Worm (Caenorhabditis elegans) whole organism, L2 larva: ENCODE results near the gene C05D11.13.

Experiments used
- C34F6.9 ChIP-seq: fragments of 150-350 bp; optimal IDR thresholded peaks from 2 replicates; lab custom pipeline; 2014; ENCODE audit warnings: missing biosample characterization, missing genetic modification characterization
- F13H6.1 ChIP-seq: sonication (generic microtip); optimal IDR thresholded peaks from 2 replicates; lab custom pipeline; 2016; ENCODE audit warnings: missing genetic modification characterization, missing compliant biosample characterization
- R02D3.7 ChIP-seq: fragments of 150-350 bp; optimal IDR thresholded peaks from 2 replicates; lab custom pipeline; 2014; ENCODE audit warnings: missing biosample characterization, missing genetic modification characterization
- Y55F3AM.14 ChIP-seq: fragments of 200-800 bp; sonication (Bioruptor generic); optimal IDR thresholded peaks from 2 replicates; lab custom pipeline; 2018; ENCODE audit warnings: mild to moderate bottlenecking, missing genetic modification characterization, missing compliant biosample characterization
- ZK546.5 ChIP-seq: sonication (generic microtip); optimal IDR thresholded peaks from 2 replicates; lab custom pipeline; 2017; ENCODE audit warnings: missing biosample characterization, missing genetic modification characterization
- alr-1 ChIP-seq: fragments of 150-350 bp; optimal IDR thresholded peaks from 2 replicates; lab custom pipeline; 2014; ENCODE audit warnings: missing biosample characterization, missing genetic modification characterization
- aly-2 ChIP-seq: fragments of 150-350 bp; optimal IDR thresholded peaks from 2 replicates; lab custom pipeline; 2014; ENCODE audit warnings: missing biosample characterization, missing genetic modification characterization
- ama-1 ChIP-seq: fragments of 150-350 bp; optimal IDR thresholded peaks from 2 replicates; lab custom pipeline; 2018; ENCODE audit warnings: inconsistent platforms
- blmp-1 ChIP-seq: sonication (generic microtip); optimal IDR thresholded peaks from 2 replicates; lab custom pipeline; 2017; ENCODE audit warnings: missing genetic modification characterization, mild to moderate bottlenecking, missing compliant biosample characterization, antibody characterized with exemption, moderate library complexity; ENCODE audit not compliant: insufficient read depth
- ceh-16 ChIP-seq: fragments of 150-350 bp; optimal IDR thresholded peaks from 2 replicates; lab custom pipeline; 2014; ENCODE audit warnings: missing biosample characterization, missing genetic modification characterization
- ceh-82 ChIP-seq: fragments of 150-350 bp; optimal IDR thresholded peaks from 2 replicates; lab custom pipeline; 2014; ENCODE audit warnings: missing biosample characterization, missing genetic modification characterization
- crh-2 ChIP-seq: sonication (generic microtip); optimal IDR thresholded peaks from 2 replicates; lab custom pipeline; 2017; ENCODE audit warnings: missing biosample characterization, missing genetic modification characterization
- dmd-4 ChIP-seq: sonication (generic microtip); optimal IDR thresholded peaks from 2 replicates; lab custom pipeline; 2017; ENCODE audit warnings: missing biosample characterization, missing genetic modification characterization
- egl-27 ChIP-seq: sonication (generic microtip); optimal IDR thresholded peaks from 3 replicates; lab custom pipeline; 2017; ENCODE audit warnings: missing biosample characterization, missing genetic modification reagents, missing genetic modification characterization
- elt-1 ChIP-seq: fragments of 150-350 bp; optimal IDR thresholded peaks from 2 replicates; lab custom pipeline; 2014; ENCODE audit warnings: missing biosample characterization, missing genetic modification characterization
- elt-3 ChIP-seq: sonication (generic microtip); optimal IDR thresholded peaks from 2 replicates; lab custom pipeline; 2017; ENCODE audit warnings: missing biosample characterization, missing genetic modification characterization
- fos-1 ChIP-seq: fragments of 150-350 bp; optimal IDR thresholded peaks from 2 replicates; lab custom pipeline; 2014; ENCODE audit warnings: missing biosample characterization, missing genetic modification characterization
- gmeb-1 ChIP-seq: fragments of 150-350 bp; optimal IDR thresholded peaks from 2 replicates; lab custom pipeline; 2014; ENCODE audit warnings: missing biosample characterization, missing genetic modification characterization
- lin-11 ChIP-seq: fragments of 150-350 bp; sonication (generic microtip); optimal IDR thresholded peaks from 2 replicates; lab custom pipeline; 2014; ENCODE audit warnings: missing biosample characterization, missing genetic modification characterization, inconsistent platforms, mixed read lengths
- lin-13 ChIP-seq: fragments of 150-350 bp; optimal IDR thresholded peaks from 2 replicates; lab custom pipeline; 2014; ENCODE audit warnings: missing biosample characterization, missing genetic modification reagents, missing genetic modification characterization
- lin-39 ChIP-seq: fragments of 150-350 bp; optimal IDR thresholded peaks from 2 replicates; lab custom pipeline; 2014; ENCODE audit warnings: missing biosample characterization, missing genetic modification reagents, missing genetic modification characterization
- lsy-2 ChIP-seq, 2 experiments: fragments of 150-350 bp in 1 of 2; sonication (generic microtip) in 1 of 2; optimal IDR thresholded peaks; 2 replicates each; lab custom pipeline; 2014 to 2017; ENCODE audit warnings: missing biosample characterization in 2 of 2, missing genetic modification characterization in 2 of 2
- mab-5 ChIP-seq: fragments of 150-350 bp; optimal IDR thresholded peaks from 2 replicates; lab custom pipeline; 2014; ENCODE audit warnings: missing biosample characterization, missing genetic modification characterization
- mbf-1 ChIP-seq: sonication (generic microtip); optimal IDR thresholded peaks from 2 replicates; lab custom pipeline; 2017; ENCODE audit warnings: missing biosample characterization, missing genetic modification characterization
- mdl-1 ChIP-seq, 2 experiments: fragments of 150-350 bp in 1 of 2; sonication (generic microtip) in 1 of 2; optimal IDR thresholded peaks; 2 replicates each; lab custom pipeline; 2017; ENCODE audit warnings: missing biosample characterization in 2 of 2, missing genetic modification characterization in 2 of 2
- nhr-10 ChIP-seq: sonication (generic microtip); optimal IDR thresholded peaks from 2 replicates; lab custom pipeline; 2017; ENCODE audit warnings: missing biosample characterization, missing genetic modification characterization
- nhr-11 ChIP-seq: fragments of 150-350 bp; optimal IDR thresholded peaks from 2 replicates; lab custom pipeline; 2014; ENCODE audit warnings: missing biosample characterization, missing genetic modification characterization
- nhr-12 ChIP-seq: fragments of 150-350 bp; optimal IDR thresholded peaks from 2 replicates; lab custom pipeline; 2014; ENCODE audit warnings: missing biosample characterization, missing genetic modification characterization
- nhr-129 ChIP-seq: fragments of 150-350 bp; optimal IDR thresholded peaks from 2 replicates; lab custom pipeline; 2014; ENCODE audit warnings: missing biosample characterization, missing genetic modification characterization
- nhr-21 ChIP-seq: fragments of 150-350 bp; optimal IDR thresholded peaks from 2 replicates; lab custom pipeline; 2014; ENCODE audit warnings: missing biosample characterization, missing genetic modification characterization
- nhr-23 ChIP-seq: fragments of 150-350 bp; optimal IDR thresholded peaks from 2 replicates; lab custom pipeline; 2014; ENCODE audit warnings: missing biosample characterization, missing genetic modification reagents, missing genetic modification characterization
- nhr-237 ChIP-seq: fragments of 150-350 bp; optimal IDR thresholded peaks from 2 replicates; lab custom pipeline; 2014; ENCODE audit warnings: missing biosample characterization, missing genetic modification characterization
- nhr-25 ChIP-seq: fragments of 150-350 bp; sonication (generic microtip); optimal IDR thresholded peaks from 3 replicates; lab custom pipeline; 2014; ENCODE audit warnings: missing biosample characterization, missing genetic modification characterization
- nhr-6 ChIP-seq: fragments of 150-350 bp; optimal IDR thresholded peaks from 2 replicates; lab custom pipeline; 2014; ENCODE audit warnings: missing biosample characterization, missing genetic modification characterization
- nhr-77 ChIP-seq: fragments of 150-350 bp; optimal IDR thresholded peaks from 2 replicates; lab custom pipeline; 2014; ENCODE audit warnings: missing biosample characterization, missing genetic modification characterization
- peb-1 ChIP-seq: fragments of 150-350 bp; optimal IDR thresholded peaks from 2 replicates; lab custom pipeline; 2014; ENCODE audit warnings: missing biosample characterization, missing genetic modification characterization
- sem-4 ChIP-seq: fragments of 150-350 bp; optimal IDR thresholded peaks from 2 replicates; lab custom pipeline; 2014; ENCODE audit warnings: missing biosample characterization, missing genetic modification reagents, missing genetic modification characterization
- skn-1 ChIP-seq: sonication (generic microtip); optimal IDR thresholded peaks from 2 replicates; lab custom pipeline; 2017; ENCODE audit warnings: missing biosample characterization, missing genetic modification characterization
- sma-3 ChIP-seq: sonication (generic microtip); optimal IDR thresholded peaks from 2 replicates; lab custom pipeline; 2016; ENCODE audit warnings: missing genetic modification reagents, missing genetic modification characterization, missing compliant biosample characterization
- sma-9 ChIP-seq, 2 experiments: fragments of 150-350 bp in 1 of 2; sonication (generic microtip) in 1 of 2; optimal IDR thresholded peaks; 2 replicates each; lab custom pipeline; 2014 to 2016; ENCODE audit warnings: missing genetic modification characterization in 2 of 2, mild to moderate bottlenecking in 1 of 2, missing biosample characterization in 1 of 2, missing compliant biosample characterization in 1 of 2, missing genetic modification reagents in 1 of 2, moderate library complexity in 1 of 2
- snpc-4 ChIP-seq: fragments of 150-350 bp; optimal IDR thresholded peaks from 2 replicates; lab custom pipeline; 2014; ENCODE audit warnings: missing biosample characterization, missing genetic modification characterization
- unc-39 ChIP-seq: fragments of 150-350 bp; optimal IDR thresholded peaks from 2 replicates; lab custom pipeline; 2014; ENCODE audit warnings: missing biosample characterization, missing genetic modification characterization
- unc-62 ChIP-seq: fragments of 150-350 bp; optimal IDR thresholded peaks from 2 replicates; lab custom pipeline; 2014; ENCODE audit warnings: missing biosample characterization, missing genetic modification reagents, missing genetic modification characterization
- ztf-1 ChIP-seq: fragments of 200-800 bp; sonication (Bioruptor generic); conservative IDR thresholded peaks from 2 replicates; pipeline ENCODE4 v1.3.6; 2022; ENCODE audit warnings: missing genetic modification characterization, missing compliant biosample characterization
- ztf-11 ChIP-seq: sonication (generic microtip); optimal IDR thresholded peaks from 2 replicates; lab custom pipeline; 2017; ENCODE audit warnings: missing biosample characterization, missing genetic modification characterization
- ztf-4 ChIP-seq: fragments of 150-350 bp; optimal IDR thresholded peaks from 2 replicates; lab custom pipeline; 2014; ENCODE audit warnings: missing biosample characterization, missing genetic modification characterization

C05D11.13 gene

ce11 chrIII:6421973-6422511, 22.3 kb downstream of the C05D11.13 start (continued):
- TF ChIP-seq mdl-1 (tag; optimal IDR thresholded peaks at IDR 0.05; lab: Kevin White, UChicago) (peak in 1 of 2 experiments; percentile 53), C34F6.9 (no peak), sma-9 (GFP tag; optimal IDR thresholded peaks at IDR 0.05; lab: Kevin White, UChicago) (peak; percentile 75), sma-9 (tag; optimal IDR thresholded peaks at IDR 0.05; lab: Kevin White, UChicago) (no peak), nhr-237 (tag; lab: Kevin White, UChicago) (no peak), nhr-6 (tag; lab: Kevin White, UChicago) (no peak), elt-1 (tag; lab: Kevin White, UChicago) (no peak), gmeb-1 (tag; lab: Kevin White, UChicago) (peak; percentile 7), F13H6.1 (tag; lab: Kevin White, UChicago) (peak; percentile 14), lin-11 (tag; lab: Kevin White, UChicago) (no peak), alr-1 (no peak), sem-4 (tag; lab: Kevin White, UChicago) (no peak), ztf-11 (tag; lab: Kevin White, UChicago) (no peak), ztf-1 (GFP tag; lab: Robert Waterston, UW) (no peak), mbf-1 (no peak), nhr-10 (tag; lab: Kevin White, UChicago) (no peak), ceh-82 (no peak), nhr-25 (peak; percentile 66), Y55F3AM.14 (GFP tag; lab: Kevin White, UChicago) (no peak), lin-13 (GFP tag; lab: Kevin White, UChicago) (no peak)

DNA sequence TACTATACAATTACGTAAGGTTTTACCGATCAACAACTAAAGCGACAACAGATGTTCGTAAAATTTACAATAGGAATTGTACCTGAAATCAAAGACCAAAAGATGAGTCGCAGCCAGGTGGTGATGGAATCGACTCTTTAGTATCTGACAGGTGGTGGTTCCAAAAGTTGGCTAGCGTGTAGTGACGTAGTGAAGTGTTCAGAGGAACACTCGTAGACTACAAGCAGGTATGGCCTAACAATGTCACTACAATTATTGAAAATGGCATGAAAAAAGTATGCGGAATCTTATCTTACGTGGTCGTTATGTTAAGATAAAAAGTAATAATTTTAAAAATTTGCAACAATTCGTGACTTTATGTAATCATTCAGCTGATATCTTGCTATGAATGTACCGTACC, 22.9 kb downstream of the C05D11.13 start:
- TF ChIP-seq ama-1 (lab: Kevin White, UChicago): peak; percentile 44
- no peak for TF ChIP-seq sma-3 (GFP tag; lab: Kevin White, UChicago)

- TF ChIP-seq F13H6.1 (tag; lab: Kevin White, UChicago) (peak; percentile 94), nhr-6 (tag; lab: Kevin White, UChicago) (peak; percentile 50), elt-1 (tag; lab: Kevin White, UChicago) (peak; percentile 1), sem-4 (tag; lab: Kevin White, UChicago) (peak; percentile 81), ztf-4 (tag; lab: Kevin White, UChicago) (peak; percentile 35), snpc-4 (tag; lab: Kevin White, UChicago) (no peak), ztf-1 (GFP tag; lab: Robert Waterston, UW) (no peak), nhr-23 (no peak), unc-39 (tag; lab: Kevin White, UChicago) (no peak), nhr-21 (tag; lab: Kevin White, UChicago) (peak; percentile 96), ztf-11 (tag; lab: Kevin White, UChicago) (no peak), alr-1 (no peak), fos-1 (tag; lab: Kevin White, UChicago) (peak; percentile 58), elt-3 (tag; lab: Kevin White, UChicago) (no peak), sma-9 (GFP tag; optimal IDR thresholded peaks at IDR 0.05; lab: Kevin White, UChicago) (peak; percentile 97), sma-9 (tag; optimal IDR thresholded peaks at IDR 0.05; lab: Kevin White, UChicago) (no peak), mdl-1 (tag; optimal IDR thresholded peaks at IDR 0.05; lab: Kevin White, UChicago) (peak; percentile 95 to 97), ama-1 (lab: Kevin White, UChicago) (no peak), lin-11 (tag; lab: Kevin White, UChicago) (peak; percentile 71), dmd-4 (no peak), mab-5 (peak; percentile 83), aly-2 (tag; lab: Kevin White, UChicago) (no peak), nhr-12 (tag; lab: Kevin White, UChicago) (no peak), nhr-25 (peak; percentile 92), egl-27 (tag; lab: Kevin White, UChicago) (peak; percentile 42), C34F6.9 (peak; percentile 88), R02D3.7 (tag; lab: Kevin White, UChicago) (no peak), lsy-2 (tag; optimal IDR thresholded peaks at IDR 0.05; lab: Kevin White, UChicago) (peak; percentile 53 to 89), peb-1 (tag; lab: Kevin White, UChicago) (no peak), lin-39 (no peak), nhr-129 (tag; lab: Kevin White, UChicago) (peak; percentile 44), ZK546.5 (peak; percentile 24), sma-3 (GFP tag; lab: Kevin White, UChicago) (peak; percentile 95), ceh-82 (peak; percentile 55), nhr-77 (no peak), nhr-11 (tag; lab: Kevin White, UChicago) (no peak), nhr-237 (tag; lab: Kevin White, UChicago) (no peak), ceh-16 (tag; lab: Kevin White, UChicago) (peak; percentile 53), gmeb-1 (tag; lab: Kevin White, UChicago) (peak; percentile 85), nhr-10 (tag; lab: Kevin White, UChicago) (peak; percentile 46), crh-2 (tag; lab: Kevin White, UChicago) (peak; percentile 85), blmp-1 (tag; lab: Kevin White, UChicago) (peak; percentile 83), unc-62 (GFP tag; lab: Kevin White, UChicago) (peak; percentile 66), Y55F3AM.14 (GFP tag; lab: Kevin White, UChicago) (peak; percentile 89), skn-1 (tag; lab: Kevin White, UChicago) (no peak), lin-13 (GFP tag; lab: Kevin White, UChicago) (peak; percentile 59)
Measured at ce11 chrIII:6420995-6421404, 23.4 kb downstream of the C05D11.13 start.
